7 fruit fly cellular contexts compared by ENCODE assay signal in the genomic region with DNA sequence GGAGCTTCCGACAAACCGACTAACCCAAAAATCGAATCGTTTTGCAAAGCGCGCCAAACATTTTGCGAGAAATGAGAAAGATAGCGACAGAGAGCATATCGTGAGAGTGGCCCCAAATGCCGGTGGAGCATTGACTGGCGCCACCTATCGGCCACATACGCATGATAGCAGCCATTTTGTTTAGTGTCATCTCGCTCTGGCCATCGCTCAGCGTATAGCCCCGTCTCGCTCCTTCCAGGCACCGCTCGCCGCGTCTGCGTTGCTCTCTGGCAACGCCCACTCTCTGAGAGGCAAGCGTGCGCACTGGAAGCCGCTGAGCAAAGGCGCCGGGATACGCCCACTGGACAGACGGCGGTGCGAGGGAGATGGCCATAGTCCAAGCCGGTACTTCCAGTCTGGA.
TF ChIP-seq lines count a peak whose summit lies in the region.

No protein-coding gene starts in this region.

- TF ChIP-seq CTCF in S2 (optimal IDR thresholded peaks at IDR 0.05; lab: Kevin White, UChicago) = peak; percentile 94 to 99
- TF ChIP-seq CTCF in whole organism, embryonic (GFP tag; optimal IDR thresholded peaks at IDR 0.05; lab: Kevin White, UChicago) = peak; percentile 95

TF ChIP-seq in whole organism, 6 proteins besides CTCF, POLR2A, EP300 and RAD21:
- TF ChIP-seq pan (optimal IDR thresholded peaks at IDR 0.05; lab: Kevin White, UChicago) = no peak
- peak; percentile 78 for TF ChIP-seq CG8478 (optimal IDR thresholded peaks at IDR 0.05; lab: Kevin White, UChicago)
- peak; percentile 92 for TF ChIP-seq Dll (optimal IDR thresholded peaks at IDR 0.05; lab: Kevin White, UChicago)

TF ChIP-seq in whole organism, adult, 20 proteins besides CTCF, POLR2A, EP300 and RAD21:
- peak; percentile 0 for TF ChIP-seq CG33017 (tag; optimal IDR thresholded peaks at IDR 0.05; lab: Kevin White, UChicago)
- peak; percentile 7 for TF ChIP-seq Hr96 (GFP tag; optimal IDR thresholded peaks at IDR 0.05; lab: Kevin White, UChicago)
- TF ChIP-seq Crg-1 (GFP tag; optimal IDR thresholded peaks at IDR 0.05; lab: Kevin White, UChicago) = no peak
- TF ChIP-seq pad (GFP tag; optimal IDR thresholded peaks at IDR 0.05; lab: Kevin White, UChicago) = peak; percentile 44
- no peak for TF ChIP-seq CG12768 (GFP tag; optimal IDR thresholded peaks at IDR 0.05; lab: Kevin White, UChicago)

TF ChIP-seq in whole organism, embryonic, 481 proteins besides CTCF, POLR2A, EP300 and RAD21 (continues in another document):
- TF ChIP-seq CG32532 (GFP tag; IDR thresholded peaks at IDR 0.05; lab: Robert Waterston, UW) (peak; percentile 81; the same call in 1 of the 2 replicates), inv (GFP tag; IDR thresholded peaks at IDR 0.05; lab: Robert Waterston, UW; ENCODE audit: partially characterized antibody) (peak; percentile 26; the same call in 1 of the 2 replicates), Camta (GFP tag; optimal IDR thresholded peaks at IDR 0.05; lab: Kevin White, UChicago) (no peak), fu2 (GFP tag; optimal IDR thresholded peaks at IDR 0.05; lab: Kevin White, UChicago) (no peak), CG4707 (GFP tag; optimal IDR thresholded peaks at IDR 0.05; lab: Kevin White, UChicago) (no peak), CG12104 (GFP tag; optimal IDR thresholded peaks at IDR 0.05; lab: Kevin White, UChicago) (no peak), oc (tag; optimal IDR thresholded peaks at IDR 0.05; lab: Kevin White, UChicago) (peak; percentile 16), sqz (GFP tag; optimal IDR thresholded peaks at IDR 0.05; lab: Kevin White, UChicago) (no peak), ERR (GFP tag; optimal IDR thresholded peaks at IDR 0.05; lab: Kevin White, UChicago) (no peak), Ptx1 (GFP tag; IDR thresholded peaks at IDR 0.05; lab: Robert Waterston, UW) (peak; percentile 33), CG6791 (GFP tag; IDR thresholded peaks at IDR 0.05; lab: Robert Waterston, UW; ENCODE audit: partially characterized antibody) (peak; percentile 55; the same call in 1 of the 3 replicates), Nf-YA (GFP tag; IDR thresholded peaks at IDR 0.05; lab: Robert Waterston, UW) (peak; percentile 86), CG6175 (GFP tag; IDR thresholded peaks at IDR 0.05; lab: Robert Waterston, UW) (0 out of 3 replicates have a peak, but pooled peaks have one; percentile 30), CG7372 (GFP tag; IDR thresholded peaks at IDR 0.05; lab: Robert Waterston, UW) (no peak), Gsc (GFP tag; IDR thresholded peaks at IDR 0.05; lab: Robert Waterston, UW) (no peak), CG6813 (GFP tag; optimal IDR thresholded peaks at IDR 0.05; lab: Kevin White, UChicago) (no peak), CG11085 (GFP tag; IDR thresholded peaks at IDR 0.05; lab: Robert Waterston, UW) (no peak), so (GFP tag; IDR thresholded peaks at IDR 0.05; lab: Robert Waterston, UW) (no peak), sd (tag; optimal IDR thresholded peaks at IDR 0.05; lab: Kevin White, UChicago) (peak; percentile 63)

TF ChIP-seq in whole organism, prepupa, 60 proteins besides CTCF, POLR2A, EP300 and RAD21:
- TF ChIP-seq Ets21C (GFP tag; optimal IDR thresholded peaks at IDR 0.05; lab: Kevin White, UChicago) (no peak), CG8119 (GFP tag; IDR thresholded peaks at IDR 0.05; lab: Robert Waterston, UW) (0 out of 3 replicates have a peak, but pooled peaks have one; percentile 40), CG6163 (GFP tag; IDR thresholded peaks at IDR 0.05; lab: Robert Waterston, UW) (peak; percentile 55; the same call in 2 of the 3 replicates), CG1621 (tag; optimal IDR thresholded peaks at IDR 0.05; lab: Kevin White, UChicago) (peak; percentile 31), ss (GFP tag; optimal IDR thresholded peaks at IDR 0.05; lab: Kevin White, UChicago) (peak in 1 of 2 experiments; percentile 13), Sox14 (GFP tag; optimal IDR thresholded peaks at IDR 0.05; lab: Kevin White, UChicago) (peak; percentile 11), CG6276 (GFP tag; optimal IDR thresholded peaks at IDR 0.05; lab: Kevin White, UChicago) (no peak), Gug (GFP tag; IDR thresholded peaks at IDR 0.05; lab: Robert Waterston, UW) (peak; percentile 55), vri (GFP tag; optimal IDR thresholded peaks at IDR 0.05; lab: Kevin White, UChicago) (no peak), eg (GFP tag; IDR thresholded peaks at IDR 0.05; lab: Robert Waterston, UW) (peak; percentile 36; the same call in 2 of the 3 replicates), dac (GFP tag; optimal IDR thresholded peaks at IDR 0.05; lab: Kevin White, UChicago) (no peak), esn (GFP tag; optimal IDR thresholded peaks at IDR 0.05; lab: Kevin White, UChicago) (peak; percentile 37), Eip78C (GFP tag; lab: Kevin White, UChicago) (peak; percentile 63), CG11762 (GFP tag; optimal IDR thresholded peaks at IDR 0.05; lab: Kevin White, UChicago; ENCODE audit: insufficient read depth) (peak; percentile 0), CG32006 (GFP tag; optimal IDR thresholded peaks at IDR 0.05; lab: Kevin White, UChicago) (no peak), Sox102F (GFP tag; optimal IDR thresholded peaks at IDR 0.05; lab: Kevin White, UChicago) (no peak), svp (GFP tag; lab: Kevin White, UChicago) (peak; percentile 19), Met (GFP tag; optimal IDR thresholded peaks at IDR 0.05; lab: Kevin White, UChicago) (peak; percentile 7), CG6854 (GFP tag; optimal IDR thresholded peaks at IDR 0.05; lab: Kevin White, UChicago) (no peak)
TF ChIP-seq in whole organism, prepupa: peak in this region for 12.

TF ChIP-seq in whole organism, pupa, 21 proteins besides CTCF, POLR2A, EP300 and RAD21:
- no peak for TF ChIP-seq CG14655 (GFP tag; optimal IDR thresholded peaks at IDR 0.05; lab: Kevin White, UChicago)
- TF ChIP-seq Snoo (tag; optimal IDR thresholded peaks at IDR 0.05; lab: Kevin White, UChicago) = no peak
- TF ChIP-seq fd96Ca (GFP tag; IDR thresholded peaks at IDR 0.05; lab: Robert Waterston, UW) = peak; percentile 65; the same call in 2 of the 3 replicates
- TF ChIP-seq Pif1B (GFP tag; optimal IDR thresholded peaks at IDR 0.05; lab: Kevin White, UChicago) = no peak
- no peak for TF ChIP-seq CG12605 (GFP tag; IDR thresholded peaks at IDR 0.05; lab: Robert Waterston, UW)
- no peak for TF ChIP-seq CG9948 (tag; optimal IDR thresholded peaks at IDR 0.05; lab: Kevin White, UChicago)
- no peak for TF ChIP-seq CG34367 (tag; optimal IDR thresholded peaks at IDR 0.05; lab: Kevin White, UChicago)
- peak; percentile 12 for TF ChIP-seq CG8159 (tag; optimal IDR thresholded peaks at IDR 0.05; lab: Kevin White, UChicago)
- TF ChIP-seq CG8301 (tag; optimal IDR thresholded peaks at IDR 0.05; lab: Kevin White, UChicago) = no peak
- no peak for TF ChIP-seq CG17806 (tag; optimal IDR thresholded peaks at IDR 0.05; lab: Kevin White, UChicago)
- TF ChIP-seq CG15710 (tag; optimal IDR thresholded peaks at IDR 0.05; lab: Kevin White, UChicago) = peak; percentile 1
- TF ChIP-seq gl (tag; optimal IDR thresholded peaks at IDR 0.05; lab: Kevin White, UChicago) = peak; percentile 4
- TF ChIP-seq rn (GFP tag; IDR thresholded peaks at IDR 0.05; lab: Robert Waterston, UW) = no peak
- peak; percentile 43; the same call in 1 of the 2 replicates for TF ChIP-seq CG32121 (GFP tag; IDR thresholded peaks at IDR 0.05; lab: Robert Waterston, UW)
- peak; percentile 60 for TF ChIP-seq CG13204 (GFP tag; optimal IDR thresholded peaks at IDR 0.05; lab: Kevin White, UChicago)
- TF ChIP-seq D1 (tag; optimal IDR thresholded peaks at IDR 0.05; lab: Kevin White, UChicago) = no peak
- no peak for TF ChIP-seq EcR (GFP tag; optimal IDR thresholded peaks at IDR 0.05; lab: Kevin White, UChicago)
- no peak for TF ChIP-seq Pif1A (GFP tag; optimal IDR thresholded peaks at IDR 0.05; lab: Kevin White, UChicago)
- TF ChIP-seq CG4496 (GFP tag; IDR thresholded peaks at IDR 0.05; lab: Robert Waterston, UW) = peak; percentile 65; the same call in 1 of the 3 replicates
- no peak; the same call in 1 of the 2 replicates for TF ChIP-seq Ets98B (GFP tag; IDR thresholded peaks at IDR 0.05; lab: Robert Waterston, UW)
- no peak for TF ChIP-seq CG10348 (GFP tag; IDR thresholded peaks at IDR 0.05; lab: Robert Waterston, UW)

TF ChIP-seq in whole organism, wandering third instar larva, 38 proteins besides CTCF, POLR2A, EP300 and RAD21:
- peak; percentile 19 for TF ChIP-seq h (GFP tag; optimal IDR thresholded peaks at IDR 0.05; lab: Kevin White, UChicago)
- peak; percentile 3 for TF ChIP-seq sv (GFP tag; optimal IDR thresholded peaks at IDR 0.05; lab: Kevin White, UChicago)
- TF ChIP-seq Dif (GFP tag; optimal IDR thresholded peaks at IDR 0.05; lab: Kevin White, UChicago; ENCODE audit: partially characterized antibody) = peak; percentile 87
- peak in 1 of 2 experiments; percentile 80 for TF ChIP-seq dl (GFP tag; optimal IDR thresholded peaks at IDR 0.05; lab: Kevin White, UChicago; ENCODE audit: insufficient read depth in 1 of 2, partially characterized antibody in 2 of 2)
- TF ChIP-seq Sp1 (GFP tag; optimal IDR thresholded peaks at IDR 0.05; lab: Kevin White, UChicago) = no peak
- TF ChIP-seq Hr83 (GFP tag; optimal IDR thresholded peaks at IDR 0.05; lab: Kevin White, UChicago; ENCODE audit: poor library complexity, severe bottlenecking) = peak; percentile 12
- TF ChIP-seq HLH106 (tag; optimal IDR thresholded peaks at IDR 0.05; lab: Kevin White, UChicago) = peak; percentile 1
- no peak for TF ChIP-seq Jra (GFP tag; optimal IDR thresholded peaks at IDR 0.05; lab: Kevin White, UChicago)
- peak; percentile 76 for TF ChIP-seq Vsx2 (GFP tag; optimal IDR thresholded peaks at IDR 0.05; lab: Kevin White, UChicago; ENCODE audit: partially characterized antibody)
- TF ChIP-seq sage (GFP tag; optimal IDR thresholded peaks at IDR 0.05; lab: Kevin White, UChicago) = no peak
- TF ChIP-seq OdsH (GFP tag; optimal IDR thresholded peaks at IDR 0.05; lab: Kevin White, UChicago) = peak; percentile 14
